Fruit fly (Drosophila melanogaster) S2 (cell line): Measurements from ENCODE around the gene rush.

Source experiments
- CG8478 ChIP-seq: fragments of >200 bp; optimal IDR thresholded peaks from 2 replicates; lab custom pipeline; 2018
- CTCF ChIP-seq, 2 experiments: fragments of >200 bp; optimal IDR thresholded peaks; 2 replicates each; lab custom pipeline; 2018

rush gene

DNA sequence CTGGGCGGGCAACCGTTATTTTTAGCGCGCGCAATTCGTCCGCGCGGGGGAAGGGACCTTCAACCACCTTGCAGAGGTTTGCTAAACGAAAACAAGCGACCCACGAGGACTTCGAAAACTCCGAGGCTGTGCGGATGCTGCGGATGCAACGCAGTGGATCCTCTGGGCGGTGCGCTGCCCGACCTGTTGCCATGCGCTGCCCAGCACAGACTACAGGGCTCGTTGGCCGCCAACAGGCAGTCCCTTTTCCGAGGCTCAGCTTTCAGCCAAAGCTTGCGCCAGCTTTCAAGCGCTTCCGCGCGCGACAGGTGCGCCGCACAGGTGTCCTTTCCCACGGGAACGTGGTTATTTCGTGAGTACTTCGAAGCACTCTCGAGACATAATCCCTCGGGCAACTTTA is 1.9 kb upstream of the rush start:
- no peak for TF ChIP-seq CTCF (optimal IDR thresholded peaks at IDR 0.05; lab: Kevin White, UChicago)
- no peak for TF ChIP-seq CG8478 (lab: Kevin White, UChicago)

DNA sequence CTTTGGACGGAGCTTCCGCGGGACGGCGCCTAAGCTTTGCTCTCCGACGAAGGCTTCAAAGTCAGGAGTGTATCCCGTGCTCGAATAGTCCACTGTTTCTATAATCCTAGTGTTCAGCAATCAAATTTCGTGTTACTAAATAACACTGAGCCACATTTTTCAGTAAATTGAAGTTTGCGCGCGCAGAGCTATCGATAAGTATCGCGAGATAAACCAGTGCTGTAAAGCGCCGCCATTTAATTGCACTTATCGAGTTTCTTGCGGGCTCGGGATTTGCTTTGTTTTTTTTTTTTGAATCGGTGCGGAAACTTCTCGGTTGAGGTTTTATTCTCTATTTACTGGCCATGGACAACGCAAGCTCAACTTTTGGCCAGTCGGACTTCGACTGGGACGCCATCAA is 1.5 kb upstream of the rush start, which contains the start of the genes Rab27 and mei-38:
TSS of gene Rab27 (minus strand) at position 127 of the 400 bp plus-strand sequence.
TSS of gene mei-38 (plus strand) at position 216 of the 400 bp plus-strand sequence.
- no peak for TF ChIP-seq CG8478 (lab: Kevin White, UChicago)
- peak in 1 of 2 experiments; percentile 6 for TF ChIP-seq CTCF (optimal IDR thresholded peaks at IDR 0.05; lab: Kevin White, UChicago)

DNA sequence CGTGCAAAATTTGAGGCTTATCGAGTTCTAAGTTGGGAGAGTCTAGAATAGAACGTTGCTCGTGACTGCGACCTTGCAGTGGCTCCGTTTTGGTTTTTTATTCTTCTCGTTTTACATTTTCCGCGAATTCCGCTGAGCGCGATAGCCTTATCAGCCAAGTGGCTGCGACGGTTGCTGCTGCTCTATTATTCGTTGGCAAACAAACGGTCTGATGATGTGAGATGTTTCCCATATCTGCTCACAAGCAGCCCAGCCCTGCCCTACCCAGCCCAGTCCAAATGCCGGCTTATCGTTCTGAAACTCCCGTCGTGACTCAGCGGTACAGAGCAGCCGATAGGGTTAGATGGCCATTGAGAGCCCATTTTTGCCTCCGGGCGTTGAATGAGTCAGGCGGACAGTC is 2.1 kb downstream of the rush start:
- TF ChIP-seq CTCF (optimal IDR thresholded peaks at IDR 0.05; lab: Kevin White, UChicago): no peak
- no peak for TF ChIP-seq CG8478 (lab: Kevin White, UChicago)

DNA sequence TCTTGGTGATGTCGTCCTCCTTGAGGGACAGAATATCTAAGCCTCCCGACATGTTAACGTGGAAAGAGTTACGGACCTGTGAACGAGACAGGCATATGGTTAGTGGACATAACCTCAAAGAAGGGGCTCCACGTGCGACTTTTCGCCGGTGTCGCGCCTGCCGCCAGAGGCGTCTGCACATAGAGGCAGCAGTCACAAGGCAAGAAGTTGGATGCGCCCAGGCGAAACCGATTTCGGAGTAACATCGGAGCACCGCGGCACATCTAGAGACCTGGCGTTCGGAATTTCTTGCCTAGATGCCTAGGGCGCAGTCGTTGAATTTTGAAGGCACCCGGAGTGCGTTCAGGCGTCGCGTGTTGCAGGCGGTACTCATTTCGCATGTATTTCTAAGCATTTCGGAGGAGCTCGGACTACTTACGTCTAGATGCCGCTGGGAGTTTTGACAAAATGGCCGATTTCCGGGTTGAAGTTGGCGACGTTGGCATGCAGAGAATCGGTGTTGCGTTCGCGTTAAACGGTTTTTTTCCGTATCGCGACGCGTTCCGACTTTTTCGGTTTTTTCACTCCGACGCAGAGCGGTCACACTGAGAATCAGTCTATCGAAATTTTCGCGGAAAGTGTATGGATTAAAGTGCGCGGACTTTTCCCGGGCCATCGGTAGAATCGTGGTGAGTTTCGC is 4.6 kb downstream of the rush start, which contains the start of the genes sta and inc:
TSS of gene sta (minus strand) at position 574 of the 679 bp plus-strand sequence.
TSS of gene inc (plus strand) at position 640 of the 679 bp plus-strand sequence.
- TF ChIP-seq CG8478 (lab: Kevin White, UChicago) (no peak), CTCF (optimal IDR thresholded peaks at IDR 0.05; lab: Kevin White, UChicago) (peak; percentile 23 to 47)

DNA sequence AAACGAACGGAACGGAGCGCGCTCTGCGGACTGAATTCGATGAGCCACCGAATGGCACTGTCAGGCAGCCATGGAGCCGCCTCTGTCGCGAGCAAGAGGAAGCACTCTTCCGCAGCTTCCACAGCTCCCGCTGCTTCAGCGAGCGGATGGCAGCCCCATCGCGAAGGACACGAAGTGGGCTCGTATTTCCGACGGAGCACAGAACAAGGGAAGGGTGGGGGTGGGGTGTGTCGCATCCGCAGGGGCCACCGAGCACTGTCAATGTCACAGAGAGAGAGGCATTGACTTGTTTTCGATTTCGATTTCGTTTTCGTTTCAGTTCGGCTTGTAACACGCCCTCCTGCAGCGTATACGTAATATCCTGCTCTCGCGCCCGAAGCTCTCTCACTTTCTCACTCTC is 29.4 kb downstream of the rush start, which contains the start of gene Nmdar2:
TSS of gene Nmdar2 (minus strand) at position 59 of the 400 bp plus-strand sequence.
- no peak for TF ChIP-seq CTCF (optimal IDR thresholded peaks at IDR 0.05; lab: Kevin White, UChicago)
- no peak for TF ChIP-seq CG8478 (lab: Kevin White, UChicago)

DNA sequence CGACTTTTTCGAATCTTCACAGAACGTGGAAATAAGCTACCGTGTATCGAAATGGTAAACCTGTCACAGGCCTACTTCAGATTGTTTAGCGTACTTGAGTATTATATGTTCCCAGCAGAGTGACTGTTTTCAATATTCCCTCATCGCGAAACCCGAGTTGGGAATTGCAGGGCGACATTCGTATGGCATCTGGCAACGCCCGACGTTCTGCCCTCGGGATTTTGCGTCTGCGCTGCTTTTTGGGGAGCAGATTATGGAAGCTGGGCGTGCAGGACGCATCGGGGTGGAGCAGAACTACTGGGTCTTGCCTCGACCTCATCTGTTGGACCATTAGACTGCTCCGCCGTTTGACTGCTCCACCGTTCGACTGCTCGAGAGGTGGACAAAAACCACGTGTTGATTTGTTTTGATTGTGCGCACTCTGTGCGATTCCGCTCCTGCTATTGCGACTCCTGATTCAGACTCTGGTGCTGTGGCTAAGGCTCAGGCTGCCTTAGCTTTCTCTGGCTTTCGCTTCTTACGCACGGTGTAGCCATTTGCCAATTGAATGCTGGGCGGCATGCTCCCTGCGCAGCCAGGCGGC is 30.0 kb downstream of the rush start:
- TF ChIP-seq CG8478 (lab: Kevin White, UChicago) (no peak), CTCF (optimal IDR thresholded peaks at IDR 0.05; lab: Kevin White, UChicago) (no peak)

DNA sequence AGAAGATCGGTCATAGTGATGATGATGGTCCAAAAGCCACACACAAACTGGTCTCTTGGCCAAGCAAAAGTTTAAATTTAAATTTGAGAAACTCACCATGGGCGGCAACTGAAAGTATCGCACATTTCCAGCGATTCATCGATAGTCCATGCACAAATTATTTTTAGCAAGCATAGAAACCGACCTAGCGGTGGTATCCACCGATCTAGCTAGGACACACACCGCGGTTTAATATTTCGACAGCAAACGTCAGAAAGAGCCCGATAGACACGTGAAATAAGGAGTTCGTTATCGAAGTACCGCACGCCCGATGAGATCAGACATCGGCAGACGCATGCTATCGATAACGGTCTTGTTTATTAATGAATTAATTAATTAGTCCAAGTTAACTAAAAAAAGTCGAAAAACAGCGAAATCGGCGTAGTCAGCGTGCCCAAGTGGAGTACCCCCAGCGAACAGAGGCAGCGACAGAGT is 34.4 kb downstream of the rush start, which contains the start of gene CG14795:
TSS of gene CG14795 (minus strand) at position 51 of the 474 bp plus-strand sequence.
- TF ChIP-seq CTCF (optimal IDR thresholded peaks at IDR 0.05; lab: Kevin White, UChicago): peak; percentile 67 to 70
- no peak for TF ChIP-seq CG8478 (lab: Kevin White, UChicago)

DNA sequence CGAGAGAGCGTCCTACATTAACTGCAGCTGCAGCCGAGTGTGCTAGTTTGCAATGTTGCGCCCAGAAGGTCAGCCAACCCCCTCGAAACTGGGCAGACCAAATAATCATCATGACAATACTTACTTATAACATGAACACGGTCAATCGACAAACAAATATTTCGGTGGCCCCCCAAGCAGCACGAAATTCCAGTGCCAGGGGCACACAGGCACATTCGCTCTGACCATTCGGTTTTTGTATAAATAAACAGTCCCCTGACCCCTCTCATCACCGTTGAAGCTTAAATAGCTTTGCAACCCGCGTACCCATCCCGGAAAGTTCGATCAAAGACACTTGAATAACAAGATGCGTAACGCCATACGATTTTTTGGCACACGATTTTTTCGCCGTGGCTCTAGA is 35.5 kb downstream of the rush start:
- no peak for TF ChIP-seq CG8478 (lab: Kevin White, UChicago)
- TF ChIP-seq CTCF (optimal IDR thresholded peaks at IDR 0.05; lab: Kevin White, UChicago): no peak

DNA sequence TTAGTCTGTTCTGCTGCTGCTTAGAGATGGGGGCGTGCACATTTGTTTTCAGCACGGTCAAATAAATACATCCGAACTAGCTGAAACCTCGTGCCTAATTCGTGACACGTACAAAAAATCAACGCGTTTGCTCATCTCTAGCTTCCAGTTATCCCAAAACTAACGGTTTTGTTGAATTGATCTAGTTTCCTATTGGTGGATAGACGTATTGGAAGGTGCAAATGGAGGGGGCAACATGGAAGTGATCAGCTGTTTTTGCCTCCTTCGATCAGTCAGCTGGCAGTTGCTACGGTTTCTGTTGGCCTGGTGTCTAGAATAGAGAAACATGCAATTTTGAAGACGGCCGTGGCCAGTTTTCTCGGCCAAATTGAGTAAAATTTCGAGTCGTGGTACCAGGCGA is 39.3 kb downstream of the rush start:
- TF ChIP-seq CTCF (optimal IDR thresholded peaks at IDR 0.05; lab: Kevin White, UChicago) (no peak), CG8478 (lab: Kevin White, UChicago) (no peak)

DNA sequence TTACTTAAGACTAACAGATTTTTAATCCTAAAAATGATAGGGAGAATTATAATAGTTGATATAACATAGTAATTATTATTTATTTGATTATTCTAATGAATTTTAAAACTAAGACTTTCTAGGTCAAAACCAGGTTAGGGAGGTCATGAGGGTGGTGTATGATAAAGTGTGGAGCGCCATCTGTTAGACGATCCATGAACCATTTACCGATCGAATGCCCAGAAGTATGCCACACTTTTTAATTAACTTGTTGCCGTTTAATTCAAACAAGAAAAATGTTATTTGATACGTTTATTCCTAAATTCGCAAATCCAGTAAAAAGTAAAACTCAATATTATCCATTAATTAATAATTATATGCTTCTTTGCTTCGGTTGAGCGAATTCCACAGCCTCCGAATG is 44.9 kb downstream of the rush start:
- TF ChIP-seq CTCF (optimal IDR thresholded peaks at IDR 0.05; lab: Kevin White, UChicago): peak; percentile 73 to 87
